Worm (Caenorhabditis elegans): ENCODE measurements around the gene ZK418.10.
"Not testable (repeated sequence)": the region's sequence is repeated elsewhere in the genome, so short reads cannot be mapped to it uniquely, and the experiment has no call there.

Gene ZK418.10

DNA sequence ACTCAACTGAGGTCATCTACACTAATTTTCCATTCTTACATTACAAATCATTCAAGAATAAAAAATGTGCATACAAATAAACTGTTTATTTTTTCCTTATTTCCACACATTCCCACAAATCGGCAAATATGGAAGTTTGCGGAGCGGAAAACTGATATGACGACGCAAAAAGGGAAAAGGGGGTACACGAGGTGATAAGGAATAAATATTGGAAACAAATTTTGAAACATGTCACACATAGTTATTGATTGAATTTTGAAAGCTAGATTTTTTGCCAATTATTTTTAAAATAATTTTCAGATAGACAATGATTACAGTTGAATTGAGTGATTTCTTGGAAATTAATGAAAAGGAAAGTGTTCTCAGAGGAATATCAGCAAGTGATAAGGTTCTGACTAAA, 38.1 kb upstream of the ZK418.10 start, which contains the start of gene viro-2:
Gene viro-2 (plus strand): TSS at position 301 of the 400 bp plus-strand sequence.
- TF ChIP-seq elt-3 (tag; optimal IDR thresholded peaks at IDR 0.05); ztf-11 (tag; optimal IDR thresholded peaks at IDR 0.05); hlh-17 (GFP tag; optimal IDR thresholded peaks at IDR 0.05; ENCODE audit: borderline replicate concordance): not testable (repeated sequence)

DNA sequence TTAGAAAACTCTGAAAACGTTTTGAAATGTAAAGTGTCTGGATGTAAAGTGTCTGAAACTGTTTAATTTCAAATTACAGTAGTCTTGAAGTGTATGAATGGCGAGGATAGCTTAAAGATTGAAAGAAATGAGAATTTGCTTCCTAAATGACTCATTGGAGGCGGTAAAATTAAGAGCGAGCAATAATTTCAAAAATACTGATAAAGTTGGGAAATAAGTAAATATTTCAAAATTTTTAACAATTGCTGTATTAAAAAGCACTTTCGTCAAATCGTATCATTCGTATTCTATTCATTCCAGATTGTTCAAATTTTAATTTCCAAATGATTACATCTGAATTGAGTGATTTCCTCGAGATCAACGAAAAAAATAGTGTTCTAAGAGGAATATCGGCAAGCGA, 33.9 kb upstream of the ZK418.10 start, which contains the start of gene B0280.2:
Gene B0280.2 (plus strand): TSS at position 301 of the 400 bp plus-strand sequence.
- no peak for TF ChIP-seq unc-30 (tag; optimal IDR thresholded peaks at IDR 0.05)
- no peak for TF ChIP-seq isw-1 (GFP tag; IDR thresholded peaks at IDR 0.05)
- no peak for TF ChIP-seq snu-23 (GFP tag; optimal IDR thresholded peaks at IDR 0.05)
- TF ChIP-seq zip-4 (GFP tag; optimal IDR thresholded peaks at IDR 0.05) = no peak
- TF ChIP-seq hlh-17 (GFP tag; optimal IDR thresholded peaks at IDR 0.05; ENCODE audit: borderline replicate concordance) = no peak
- TF ChIP-seq ceh-63 (GFP tag; optimal IDR thresholded peaks at IDR 0.05) = no peak
- TF ChIP-seq F16B12.6 (tag; optimal IDR thresholded peaks at IDR 0.05) = no peak
- TF ChIP-seq sptf-1 (tag; optimal IDR thresholded peaks at IDR 0.05) = no peak
- no peak for TF ChIP-seq elt-3 (tag; optimal IDR thresholded peaks at IDR 0.05)
- no peak for TF ChIP-seq irx-1 (tag; optimal IDR thresholded peaks at IDR 0.05)

DNA sequence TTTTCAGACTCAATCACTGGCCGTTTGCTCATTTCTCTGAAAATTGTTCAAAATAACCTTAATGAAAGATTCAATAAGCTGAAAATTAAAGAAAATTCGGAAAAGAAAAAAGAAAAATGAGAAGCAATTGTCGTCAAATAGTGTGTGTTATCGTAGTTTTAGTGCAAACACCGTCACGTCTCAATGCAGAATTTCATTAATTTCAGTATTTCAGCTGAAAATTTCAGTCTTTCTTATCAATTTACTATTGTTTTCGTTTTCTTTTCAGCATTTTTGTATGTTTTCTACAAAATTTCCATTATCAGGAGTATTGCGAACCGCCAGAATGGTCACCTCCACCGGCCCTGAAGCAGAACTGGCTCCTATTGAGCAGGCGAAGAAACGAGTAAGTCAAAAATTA, 32.4 kb upstream of the ZK418.10 start, which contains the start of the genes B0280.9 and rpia-1:
Gene B0280.9 (minus strand): TSS at position 36 of the 400 bp plus-strand sequence.
Gene rpia-1 (plus strand): TSS at position 269 of the 400 bp plus-strand sequence.
- TF ChIP-seq elt-2 (tag; optimal IDR thresholded peaks at IDR 0.05) = peak; percentile 47
- peak; percentile 37 to 71 for TF ChIP-seq lin-35 (GFP tag; optimal IDR thresholded peaks at IDR 0.05)
- peak; percentile 43 for TF ChIP-seq snu-23 (GFP tag; optimal IDR thresholded peaks at IDR 0.05)
- no peak for TF ChIP-seq mep-1 (tag; optimal IDR thresholded peaks at IDR 0.05)
- peak in 2 of 3 experiments; percentile 32 to 48 for TF ChIP-seq dpl-1 (GFP tag; optimal IDR thresholded peaks at IDR 0.05)
- peak; percentile 1 for TF ChIP-seq blmp-1 (tag; optimal IDR thresholded peaks at IDR 0.05)
- peak; percentile 36 to 62 for TF ChIP-seq efl-1 (optimal IDR thresholded peaks at IDR 0.05)
- peak; percentile 52 to 89 for TF ChIP-seq efl-1 (GFP tag; optimal IDR thresholded peaks at IDR 0.05 in 1 of 2)
- no peak for TF ChIP-seq ama-1 (optimal IDR thresholded peaks at IDR 0.05)
- TF ChIP-seq lsy-2 (tag; optimal IDR thresholded peaks at IDR 0.05) = peak; percentile 90 to 97
- TF ChIP-seq hlh-4 (tag; optimal IDR thresholded peaks at IDR 0.05) = no peak
- TF ChIP-seq lin-14 (GFP tag; optimal IDR thresholded peaks at IDR 0.05) = peak; percentile 37
- peak; percentile 90 for TF ChIP-seq F16B12.6 (tag; optimal IDR thresholded peaks at IDR 0.05)
- TF ChIP-seq rnt-1 (tag; optimal IDR thresholded peaks at IDR 0.05) = peak; percentile 10
- TF ChIP-seq ceh-82 (tag; optimal IDR thresholded peaks at IDR 0.05) = peak in 1 of 3 experiments; percentile 27
- TF ChIP-seq nhr-71 (tag; optimal IDR thresholded peaks at IDR 0.05) = peak; percentile 22
- TF ChIP-seq alr-1 (tag; optimal IDR thresholded peaks at IDR 0.05; ENCODE audit: borderline replicate concordance) = no peak
- peak; percentile 21 for TF ChIP-seq C16A3.4 (tag; optimal IDR thresholded peaks at IDR 0.05)
- TF ChIP-seq nhr-19 (GFP tag; conservative IDR thresholded peaks at IDR 0.05) = peak; percentile 48; the same call in 1 of the 2 replicates

DNA sequence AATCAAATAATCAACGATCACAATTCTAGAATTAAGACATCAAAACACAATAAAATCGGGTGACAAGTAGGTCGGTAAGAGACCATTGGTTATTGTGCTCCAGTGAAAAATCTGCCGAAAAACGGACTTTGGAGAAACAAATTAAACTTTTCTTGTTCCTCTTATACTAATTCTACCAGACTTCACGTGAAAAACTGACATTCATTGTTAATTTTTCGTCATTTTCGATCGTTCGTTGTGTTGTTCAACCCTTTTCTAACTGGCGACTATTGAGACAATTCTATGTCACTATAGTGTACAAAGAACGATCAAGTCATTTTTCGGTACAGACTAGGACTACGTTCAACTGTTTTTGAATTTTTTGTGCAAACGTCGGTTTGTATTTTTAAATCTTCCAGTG, 30.0 kb upstream of the ZK418.10 start:
- TF ChIP-seq egl-27 (tag; optimal IDR thresholded peaks at IDR 0.05) (no peak), nhr-20 (tag; optimal IDR thresholded peaks at IDR 0.05) (peak; percentile 71), grh-1 (GFP tag; IDR thresholded peaks at IDR 0.05) (0 out of 2 replicates have a peak, but pooled peaks have one; percentile 6), aly-2 (tag; optimal IDR thresholded peaks at IDR 0.05) (no peak), swsn-7 (tag; optimal IDR thresholded peaks at IDR 0.05) (peak; percentile 7), F16B12.6 (tag; optimal IDR thresholded peaks at IDR 0.05) (no peak), lir-3 (tag; optimal IDR thresholded peaks at IDR 0.05; ENCODE audit: poor library complexity) (no peak), skn-1 (tag; optimal IDR thresholded peaks at IDR 0.05) (no peak), snu-23 (GFP tag; optimal IDR thresholded peaks at IDR 0.05) (peak; percentile 52), tlp-1 (tag; optimal IDR thresholded peaks at IDR 0.05) (no peak), unc-30 (tag; optimal IDR thresholded peaks at IDR 0.05) (no peak), nhr-47 (tag; optimal IDR thresholded peaks at IDR 0.05) (peak; percentile 23), nhr-90 (tag; optimal IDR thresholded peaks at IDR 0.05; ENCODE audit: poor library complexity) (peak; percentile 58), nhr-71 (tag; optimal IDR thresholded peaks at IDR 0.05) (peak; percentile 66), nhr-19 (GFP tag; conservative IDR thresholded peaks at IDR 0.05) (peak; percentile 98), ceh-88 (GFP tag; IDR thresholded peaks at IDR 0.05) (no peak), unc-130 (tag; optimal IDR thresholded peaks at IDR 0.05) (no peak), lin-14 (GFP tag; optimal IDR thresholded peaks at IDR 0.05) (peak; percentile 48), nhr-85 (tag) (peak; percentile 91), elt-2 (tag; optimal IDR thresholded peaks at IDR 0.05) (peak; percentile 64), elt-3 (tag; optimal IDR thresholded peaks at IDR 0.05) (peak in 2 of 6 experiments; percentile 29 to 52), nhr-77 (tag; optimal IDR thresholded peaks at IDR 0.05) (peak; percentile 18), mdl-1 (tag; optimal IDR thresholded peaks at IDR 0.05) (no peak), mab-9 (GFP tag; IDR thresholded peaks at IDR 0.05) (no peak), Y116A8C.19 (tag; optimal IDR thresholded peaks at IDR 0.05; ENCODE audit: borderline replicate concordance) (no peak), mep-1 (tag; optimal IDR thresholded peaks at IDR 0.05) (peak; percentile 12)
